Fruit fly (Drosophila melanogaster): ENCODE results near the gene Cp18.

Cp18 gene

dm6 chr3L:8693558-8694502, 32.8 kb upstream of the Cp18 start:
- TF ChIP-seq Rel (GFP tag; optimal IDR thresholded peaks at IDR 0.05) = no peak
- peak; percentile 69 for TF ChIP-seq Rel (tag; optimal IDR thresholded peaks at IDR 0.05)
- no peak for TF ChIP-seq h (GFP tag; optimal IDR thresholded peaks at IDR 0.05)
- TF ChIP-seq dmrt93B (GFP tag; optimal IDR thresholded peaks at IDR 0.05) = no peak
- no peak for TF ChIP-seq rgr (GFP tag; optimal IDR thresholded peaks at IDR 0.05)

dm6 chr3L:8695959-8696358, 30.6 kb upstream of the Cp18 start:
- no peak for TF ChIP-seq Abd-B (GFP tag; optimal IDR thresholded peaks at IDR 0.05)
- no peak for TF ChIP-seq HLH106 (tag; optimal IDR thresholded peaks at IDR 0.05)
- TF ChIP-seq lola (GFP tag; optimal IDR thresholded peaks at IDR 0.05) = no peak
- no peak for TF ChIP-seq Hr78 (GFP tag; optimal IDR thresholded peaks at IDR 0.05)
- no peak for TF ChIP-seq CrebA (GFP tag; optimal IDR thresholded peaks at IDR 0.05; ENCODE audit: borderline replicate concordance)
- no peak for TF ChIP-seq brk (GFP tag; optimal IDR thresholded peaks at IDR 0.05)
- TF ChIP-seq GATAd (GFP tag; optimal IDR thresholded peaks at IDR 0.05) = no peak
- no peak for TF ChIP-seq psq (GFP tag; optimal IDR thresholded peaks at IDR 0.05)
- TF ChIP-seq Mio (GFP tag; optimal IDR thresholded peaks at IDR 0.05) = no peak
- TF ChIP-seq usp (GFP tag; optimal IDR thresholded peaks at IDR 0.05) = no peak
- TF ChIP-seq Rel (GFP tag; optimal IDR thresholded peaks at IDR 0.05) = no peak
- no peak for TF ChIP-seq Rel (tag; optimal IDR thresholded peaks at IDR 0.05)
- TF ChIP-seq CG32264 (GFP tag; optimal IDR thresholded peaks at IDR 0.05) = no peak
- no peak for TF ChIP-seq dmrt93B (GFP tag; optimal IDR thresholded peaks at IDR 0.05)
- no peak for TF ChIP-seq Hr83 (GFP tag; optimal IDR thresholded peaks at IDR 0.05; ENCODE audit: poor library complexity, severe bottlenecking)
- no peak for TF ChIP-seq ey (GFP tag; optimal IDR thresholded peaks at IDR 0.05)
- no peak for TF ChIP-seq sv (GFP tag; optimal IDR thresholded peaks at IDR 0.05)
- no peak for TF ChIP-seq Sp1 (GFP tag; optimal IDR thresholded peaks at IDR 0.05)
- TF ChIP-seq Dfd (GFP tag; optimal IDR thresholded peaks at IDR 0.05) = no peak
- no peak for TF ChIP-seq Myc (optimal IDR thresholded peaks at IDR 0.05)

dm6 chr3L:8696487-8696954, 30.1 kb upstream of the Cp18 start:
- TF ChIP-seq sage (GFP tag; optimal IDR thresholded peaks at IDR 0.05) (peak; percentile 58), dl (GFP tag; optimal IDR thresholded peaks at IDR 0.05; ENCODE audit: insufficient read depth in 1 of 2, partially characterized antibody in 2 of 2) (no peak), dsf (GFP tag; optimal IDR thresholded peaks at IDR 0.05; ENCODE audit: borderline replicate concordance) (peak; percentile 30), CrebA (GFP tag; optimal IDR thresholded peaks at IDR 0.05; ENCODE audit: borderline replicate concordance) (peak; percentile 4), Vsx2 (GFP tag; optimal IDR thresholded peaks at IDR 0.05; ENCODE audit: partially characterized antibody) (no peak), Rel (GFP tag; optimal IDR thresholded peaks at IDR 0.05) (peak; percentile 11), Rel (tag; optimal IDR thresholded peaks at IDR 0.05) (peak; percentile 85), N (GFP tag; optimal IDR thresholded peaks at IDR 0.05) (no peak), Dif (GFP tag; optimal IDR thresholded peaks at IDR 0.05; ENCODE audit: partially characterized antibody) (no peak), br (GFP tag; optimal IDR thresholded peaks at IDR 0.05) (peak; percentile 65), GATAd (GFP tag; optimal IDR thresholded peaks at IDR 0.05) (no peak), CG9705 (GFP tag; optimal IDR thresholded peaks at IDR 0.05) (peak; percentile 42), h (GFP tag; optimal IDR thresholded peaks at IDR 0.05) (peak; percentile 99), brk (GFP tag; optimal IDR thresholded peaks at IDR 0.05) (peak; percentile 55), Hnf4 (GFP tag; optimal IDR thresholded peaks at IDR 0.05) (peak; percentile 67), Dfd (GFP tag; optimal IDR thresholded peaks at IDR 0.05) (no peak), tai (GFP tag; optimal IDR thresholded peaks at IDR 0.05) (peak; percentile 89), psq (GFP tag; optimal IDR thresholded peaks at IDR 0.05) (peak; percentile 64), sv (GFP tag; optimal IDR thresholded peaks at IDR 0.05) (no peak), lola (GFP tag; optimal IDR thresholded peaks at IDR 0.05) (no peak), rgr (GFP tag; optimal IDR thresholded peaks at IDR 0.05) (peak; percentile 86), Myc (optimal IDR thresholded peaks at IDR 0.05) (no peak), pan (optimal IDR thresholded peaks at IDR 0.05) (no peak), Hr78 (GFP tag; optimal IDR thresholded peaks at IDR 0.05) (no peak), Jra (GFP tag; optimal IDR thresholded peaks at IDR 0.05) (peak; percentile 54), foxo (GFP tag; optimal IDR thresholded peaks at IDR 0.05) (peak in 1 of 2 experiments; percentile 64), OdsH (GFP tag; optimal IDR thresholded peaks at IDR 0.05) (peak; percentile 78), usp (GFP tag; optimal IDR thresholded peaks at IDR 0.05) (no peak), Hr83 (GFP tag; optimal IDR thresholded peaks at IDR 0.05; ENCODE audit: poor library complexity, severe bottlenecking) (peak; percentile 99), Mio (GFP tag; optimal IDR thresholded peaks at IDR 0.05) (no peak), dmrt93B (GFP tag; optimal IDR thresholded peaks at IDR 0.05) (peak; percentile 39), Sp1 (GFP tag; optimal IDR thresholded peaks at IDR 0.05) (peak; percentile 50), CG32264 (GFP tag; optimal IDR thresholded peaks at IDR 0.05) (no peak), Abd-B (GFP tag; optimal IDR thresholded peaks at IDR 0.05) (no peak), HLH106 (tag; optimal IDR thresholded peaks at IDR 0.05) (peak; percentile 48), jim (GFP tag; optimal IDR thresholded peaks at IDR 0.05) (peak; percentile 55), fru (GFP tag; optimal IDR thresholded peaks at IDR 0.05) (peak; percentile 63), ey (GFP tag; optimal IDR thresholded peaks at IDR 0.05) (peak; percentile 7), woc (GFP tag; optimal IDR thresholded peaks at IDR 0.05) (no peak)

All from whole organism, wandering third instar larva.